Worm (Caenorhabditis elegans) whole organism, mixed stage, embryonic: ENCODE data around the gene taf-9.

Source experiments
- blmp-1 ChIP-seq: fragments of 150-350 bp; optimal IDR thresholded peaks from 2 replicates; lab custom pipeline; 2014; ENCODE audit warnings: missing biosample characterization, missing genetic modification characterization
- ceh-39 ChIP-seq: fragments of 150-350 bp; optimal IDR thresholded peaks from 2 replicates; lab custom pipeline; 2014; ENCODE audit warnings: missing biosample characterization, missing genetic modification characterization
- elt-1 ChIP-seq: sonication (generic microtip); optimal IDR thresholded peaks from 2 replicates; lab custom pipeline; 2017; ENCODE audit warnings: missing genetic modification characterization, mild to moderate bottlenecking, missing compliant biosample characterization, antibody characterized with exemption, moderate library complexity, borderline replicate concordance; ENCODE audit not compliant: insufficient read depth
- elt-3 ChIP-seq: fragments of 150-350 bp; optimal IDR thresholded peaks from 2 replicates; lab custom pipeline; 2014; ENCODE audit warnings: missing biosample characterization, missing genetic modification characterization
- flh-1 ChIP-seq: fragments of 200-800 bp; sonication (Bioruptor generic); optimal IDR thresholded peaks from 2 replicates; lab custom pipeline; 2018; ENCODE audit warnings: mild to moderate bottlenecking, missing genetic modification characterization, moderate library complexity, missing compliant biosample characterization
- ham-2 ChIP-seq: fragments of 200-800 bp; sonication (Bioruptor generic); optimal IDR thresholded peaks from 2 replicates; lab custom pipeline; 2018; ENCODE audit warnings: mild to moderate bottlenecking, missing genetic modification characterization, missing compliant biosample characterization
- hlh-1 ChIP-seq: fragments of 150-350 bp; optimal IDR thresholded peaks from 2 replicates; lab custom pipeline; 2014; ENCODE audit warnings: missing biosample characterization, missing genetic modification reagents, missing genetic modification characterization
- lsy-2 ChIP-seq: fragments of 150-350 bp; optimal IDR thresholded peaks from 2 replicates; lab custom pipeline; 2014; ENCODE audit warnings: missing biosample characterization, missing genetic modification characterization
- mep-1 ChIP-seq: fragments of 150-350 bp; optimal IDR thresholded peaks from 2 replicates; lab custom pipeline; 2017; ENCODE audit warnings: missing biosample characterization, missing genetic modification reagents, missing genetic modification characterization, inconsistent platforms
- mls-2 ChIP-seq: sonication (generic microtip); optimal IDR thresholded peaks from 2 replicates; lab custom pipeline; 2016; ENCODE audit warnings: mild to moderate bottlenecking, missing genetic modification characterization, moderate library complexity, missing compliant biosample characterization
- nhr-2 ChIP-seq: fragments of 150-350 bp; optimal IDR thresholded peaks from 2 replicates; lab custom pipeline; 2014; ENCODE audit warnings: missing biosample characterization, missing genetic modification characterization
- nhr-28 ChIP-seq: fragments of 150-350 bp; optimal IDR thresholded peaks from 2 replicates; lab custom pipeline; 2014; ENCODE audit warnings: missing biosample characterization, missing genetic modification characterization
- sem-2 ChIP-seq: fragments of 200-800 bp; sonication (Bioruptor generic); optimal IDR thresholded peaks from 2 replicates; lab custom pipeline; 2018; ENCODE audit warnings: mild to moderate bottlenecking, missing genetic modification characterization, missing compliant biosample characterization
- unc-39 ChIP-seq: fragments of 150-350 bp; optimal IDR thresholded peaks from 2 replicates; lab custom pipeline; 2014; ENCODE audit warnings: missing biosample characterization, missing genetic modification characterization
- unc-62 ChIP-seq: fragments of 150-350 bp; optimal IDR thresholded peaks from 2 replicates; lab custom pipeline; 2014; ENCODE audit warnings: missing biosample characterization, missing genetic modification reagents, missing genetic modification characterization
- zip-8 ChIP-seq: fragments of 150-350 bp; optimal IDR thresholded peaks from 2 replicates; lab custom pipeline; 2014; ENCODE audit warnings: missing biosample characterization, missing genetic modification characterization

Gene taf-9

ce11 chrIII:13667739-13668138 lies 43.7 kb downstream of the taf-9 start, which contains the start of gene flp-15:
flp-15 (minus strand) TSS chrIII:13667839.
- TF ChIP-seq elt-1, result no peak
- TF ChIP-seq ham-2 (GFP tag; lab: Kevin White, UChicago), result no peak
- TF ChIP-seq unc-62, result no peak
- no peak for TF ChIP-seq flh-1 (GFP tag; lab: Kevin White, UChicago)
- no peak for TF ChIP-seq sem-2 (GFP tag; lab: Kevin White, UChicago)
- no peak for TF ChIP-seq lsy-2 (tag; lab: Kevin White, UChicago)
- no peak for TF ChIP-seq ceh-39 (tag; lab: Kevin White, UChicago)
- TF ChIP-seq blmp-1 (tag; lab: Kevin White, UChicago), result no peak

- no peak for TF ChIP-seq unc-39 (tag; lab: Kevin White, UChicago)
Observed at ce11 chrIII:13669519-13669918, 45.4 kb downstream of the taf-9 start.

ce11 chrIII:13672654-13673330 lies 48.7 kb downstream of the taf-9 start, which contains the start of gene aqp-11:
aqp-11 (plus strand) TSS chrIII:13673280.
- TF ChIP-seq nhr-28 (tag; lab: Kevin White, UChicago), result no peak
- no peak for TF ChIP-seq ceh-39 (tag; lab: Kevin White, UChicago)
- no peak for TF ChIP-seq elt-3
- TF ChIP-seq mls-2 (tag; lab: Kevin White, UChicago), result no peak
- no peak for TF ChIP-seq nhr-2 (tag; lab: Kevin White, UChicago)
- TF ChIP-seq lsy-2 (tag; lab: Kevin White, UChicago), result no peak
- TF ChIP-seq zip-8 (tag; lab: Kevin White, UChicago), result no peak
- peak; percentile 31 for TF ChIP-seq hlh-1
- TF ChIP-seq mep-1 (tag; lab: Kevin White, UChicago), result no peak
